Fruit fly (Drosophila melanogaster) whole organism, embryonic: ENCODE results near the gene lva.

Experiments used
- BEAF-32 ChIP-seq: fragments of 200-800 bp; sonication (Bioruptor generic); optimal IDR thresholded peaks from 3 replicates; lab custom pipeline; 2017; ENCODE audit warnings: missing biosample characterization, missing genetic modification characterization, mild to moderate bottlenecking, moderate library complexity, missing genetic modification reagents
- C15 ChIP-seq: fragments of 200-800 bp; sonication (Bioruptor generic); IDR thresholded peaks from 3 replicates; pipeline ENCODE4 v1.3.6; 2022; ENCODE audit warnings: missing biosample characterization, missing genetic modification characterization
- CG10366 ChIP-seq: fragments of 200-800 bp; sonication (Bioruptor generic); IDR thresholded peaks from 2 replicates; pipeline ENCODE4 v1.3.6; 2022; ENCODE audit warnings: missing biosample characterization, missing genetic modification characterization
- CG10431 ChIP-seq: fragments of 200-800 bp; sonication (Bioruptor generic); optimal IDR thresholded peaks from 3 replicates; lab custom pipeline; 2018; ENCODE audit warnings: missing biosample characterization, mild to moderate bottlenecking, missing genetic modification characterization
- CG10654 ChIP-seq: fragments of 200-800 bp; sonication (Bioruptor generic); optimal IDR thresholded peaks from 2 replicates; lab custom pipeline; 2016; ENCODE audit warnings: missing biosample characterization, missing genetic modification characterization
- CG11456 ChIP-seq: fragments of 200-800 bp; sonication (Bioruptor generic); IDR thresholded peaks from 3 replicates; pipeline ENCODE4 v1.3.6; 2022; ENCODE audit warnings: missing biosample characterization, missing genetic modification characterization
- CG11696 ChIP-seq: fragments of 200-800 bp; sonication (Bioruptor generic); IDR thresholded peaks from 2 replicates; pipeline ENCODE4 v1.3.6; 2022; ENCODE audit warnings: missing biosample characterization, missing genetic modification characterization
- CG11723 ChIP-seq: fragments of 200-800 bp; sonication (Bioruptor generic); optimal IDR thresholded peaks from 2 replicates; lab custom pipeline; 2017; ENCODE audit warnings: missing biosample characterization, mild to moderate bottlenecking, missing genetic modification characterization
- CG12659 ChIP-seq: fragments of 200-800 bp; sonication (Bioruptor generic); optimal IDR thresholded peaks from 3 replicates; lab custom pipeline; 2017; ENCODE audit warnings: mild to moderate bottlenecking, missing biosample characterization, missing genetic modification reagents, missing genetic modification characterization
- CG13424 ChIP-seq: fragments of 200-800 bp; sonication (Bioruptor generic); optimal IDR thresholded peaks from 2 replicates; lab custom pipeline; 2019; ENCODE audit warnings: missing biosample characterization, mild to moderate bottlenecking, missing genetic modification characterization, moderate library complexity
- CG13775 ChIP-seq: fragments of 200-800 bp; sonication (Bioruptor generic); optimal IDR thresholded peaks from 3 replicates; lab custom pipeline; 2017; ENCODE audit warnings: missing biosample characterization, mild to moderate bottlenecking, missing genetic modification characterization
- CG13894 ChIP-seq: fragments of 200-800 bp; sonication (Bioruptor generic); optimal IDR thresholded peaks from 3 replicates; lab custom pipeline; 2018; ENCODE audit warnings: missing biosample characterization, mild to moderate bottlenecking, missing genetic modification characterization, moderate library complexity
- CG14441 ChIP-seq: fragments of 200-800 bp; sonication (Bioruptor generic); IDR thresholded peaks from 2 replicates; pipeline ENCODE4 v1.3.6; 2022; ENCODE audit warnings: missing biosample characterization, missing genetic modification characterization
- CG14667 ChIP-seq: fragments of 200-800 bp; sonication (Bioruptor generic); IDR thresholded peaks from 2 replicates; pipeline ENCODE4 v1.3.6; 2022; ENCODE audit warnings: missing biosample characterization, missing genetic modification characterization
- CG14860 ChIP-seq: fragments of 200-800 bp; sonication (Bioruptor generic); IDR thresholded peaks from 3 replicates; pipeline ENCODE4 v1.3.6; 2022; ENCODE audit warnings: missing biosample characterization, missing genetic modification characterization; ENCODE audit not compliant: partially characterized antibody
- CG1792 ChIP-seq: fragments of 200-800 bp; sonication (Bioruptor generic); optimal IDR thresholded peaks from 2 replicates; lab custom pipeline; 2016; ENCODE audit warnings: missing biosample characterization, missing genetic modification characterization
- CG1832 ChIP-seq: fragments of 200-800 bp; sonication (Bioruptor generic); optimal IDR thresholded peaks from 2 replicates; lab custom pipeline; 2017; ENCODE audit warnings: missing biosample characterization, mild to moderate bottlenecking, missing genetic modification characterization, inconsistent platforms
- CG18764 ChIP-seq: fragments of 200-800 bp; sonication (Bioruptor generic); optimal IDR thresholded peaks from 3 replicates; lab custom pipeline; 2016; ENCODE audit warnings: missing biosample characterization, missing genetic modification characterization
- CG30020 ChIP-seq: fragments of 200-800 bp; optimal IDR thresholded peaks from 2 replicates; lab custom pipeline; 2019; ENCODE audit warnings: missing biosample characterization, mild to moderate bottlenecking, missing genetic modification characterization, moderate library complexity
- CG5180 ChIP-seq: fragments of 200-800 bp; sonication (Bioruptor generic); optimal IDR thresholded peaks from 3 replicates; lab custom pipeline; 2017; ENCODE audit warnings: missing biosample characterization, missing genetic modification characterization, mild to moderate bottlenecking, moderate library complexity, missing genetic modification reagents
- Dll ChIP-seq: fragments of 200-800 bp; sonication (Bioruptor generic); IDR thresholded peaks from 4 replicates; pipeline ENCODE4 v1.3.6; 2022; ENCODE audit warnings: missing biosample characterization, missing genetic modification characterization; ENCODE audit not compliant: partially characterized antibody
- Drgx ChIP-seq: fragments of 200-800 bp; sonication (Bioruptor generic); IDR thresholded peaks from 2 replicates; pipeline ENCODE4 v1.3.6; 2022; ENCODE audit warnings: missing biosample characterization, missing genetic modification characterization
- E2f1 ChIP-seq: fragments of 200-800 bp; sonication (Bioruptor generic); IDR thresholded peaks from 2 replicates; pipeline ENCODE4 v1.3.6; 2022; ENCODE audit warnings: missing biosample characterization, missing genetic modification characterization
- Gsc ChIP-seq: fragments of 200-800 bp; sonication (Bioruptor generic); IDR thresholded peaks from 2 replicates; pipeline ENCODE4 v1.3.6; 2022; ENCODE audit warnings: missing biosample characterization, missing genetic modification characterization
- Hey ChIP-seq: fragments of 200-800 bp; sonication (Bioruptor generic); optimal IDR thresholded peaks from 3 replicates; lab custom pipeline; 2018; ENCODE audit warnings: missing biosample characterization, mild to moderate bottlenecking, missing genetic modification characterization
- Jarid2 ChIP-seq: fragments of 200-800 bp; sonication (Bioruptor generic); optimal IDR thresholded peaks from 3 replicates; lab custom pipeline; 2017; ENCODE audit warnings: mild to moderate bottlenecking, missing biosample characterization, missing genetic modification reagents, missing genetic modification characterization
- MESR4 ChIP-seq: fragments of 200-800 bp; sonication (Bioruptor generic); optimal IDR thresholded peaks from 2 replicates; lab custom pipeline; 2018; ENCODE audit warnings: missing biosample characterization, mild to moderate bottlenecking, missing genetic modification characterization, moderate library complexity
- Neu2 ChIP-seq: fragments of 200-800 bp; sonication (Bioruptor generic); optimal IDR thresholded peaks from 3 replicates; lab custom pipeline; 2016; ENCODE audit warnings: missing biosample characterization, missing genetic modification characterization, borderline replicate concordance
- Nf-YC ChIP-seq: fragments of 200-800 bp; optimal IDR thresholded peaks from 3 replicates; lab custom pipeline; 2019; ENCODE audit warnings: missing biosample characterization, mild to moderate bottlenecking, missing genetic modification characterization, moderate library complexity
- Oaz ChIP-seq: fragments of 200-800 bp; sonication (Bioruptor generic); IDR thresholded peaks from 2 replicates; pipeline ENCODE4 v1.3.6; 2022; ENCODE audit warnings: missing biosample characterization, missing genetic modification characterization
- Oli ChIP-seq: fragments of 200-800 bp; sonication (Bioruptor generic); optimal IDR thresholded peaks from 2 replicates; lab custom pipeline; 2018; ENCODE audit warnings: missing biosample characterization, mild to moderate bottlenecking, missing genetic modification characterization, moderate library complexity
- PHDP ChIP-seq: fragments of 200-800 bp; sonication (Bioruptor generic); optimal IDR thresholded peaks from 3 replicates; lab custom pipeline; 2018; ENCODE audit warnings: missing biosample characterization, mild to moderate bottlenecking, missing genetic modification characterization, moderate library complexity
- Spps ChIP-seq: fragments of 200-800 bp; sonication (Bioruptor generic); optimal IDR thresholded peaks from 2 replicates; lab custom pipeline; 2018; ENCODE audit warnings: missing biosample characterization, mild to moderate bottlenecking, missing genetic modification characterization
- Stat92E ChIP-seq, 3 experiments: fragments of >200 bp in 2 of 3; fragments of 200-800 bp in 1 of 3; sonication (Bioruptor generic) in 1 of 3; optimal IDR thresholded peaks; 2 replicates each; lab custom pipeline; 2017 to 2019; ENCODE audit warnings: missing biosample characterization in 3 of 3, missing genetic modification characterization in 3 of 3, mild to moderate bottlenecking in 1 of 3, moderate library complexity in 1 of 3
- ac ChIP-seq: fragments of 200-800 bp; sonication (Bioruptor generic); optimal IDR thresholded peaks from 3 replicates; lab custom pipeline; 2017; ENCODE audit warnings: missing biosample characterization, mild to moderate bottlenecking, missing genetic modification characterization
- ase ChIP-seq: fragments of 200-800 bp; sonication (Bioruptor generic); IDR thresholded peaks from 3 replicates; pipeline ENCODE4 v1.3.6; 2022; ENCODE audit warnings: missing biosample characterization, missing genetic modification characterization
- cad ChIP-seq: fragments of >200 bp; optimal IDR thresholded peaks from 2 replicates; lab custom pipeline; 2017; ENCODE audit warnings: missing biosample characterization, missing genetic modification characterization
- cato ChIP-seq: fragments of 200-800 bp; sonication (Bioruptor generic); optimal IDR thresholded peaks from 2 replicates; lab custom pipeline; 2016; ENCODE audit warnings: missing biosample characterization, missing genetic modification characterization, borderline replicate concordance
- grau ChIP-seq: fragments of 200-800 bp; optimal IDR thresholded peaks from 3 replicates; lab custom pipeline; 2019; ENCODE audit warnings: missing biosample characterization, mild to moderate bottlenecking, missing genetic modification characterization, moderate library complexity
- grn ChIP-seq: fragments of 200-800 bp; sonication (Bioruptor generic); optimal IDR thresholded peaks from 3 replicates; lab custom pipeline; 2017; ENCODE audit warnings: missing biosample characterization, missing genetic modification characterization
- her ChIP-seq: fragments of 200-800 bp; sonication (Bioruptor generic); optimal IDR thresholded peaks from 2 replicates; lab custom pipeline; 2016; ENCODE audit warnings: missing biosample characterization, missing genetic modification characterization
- hth ChIP-seq: fragments of >200 bp; optimal IDR thresholded peaks from 2 replicates; lab custom pipeline; 2017; ENCODE audit warnings: inconsistent platforms
- jumu ChIP-seq: fragments of 200-800 bp; sonication (Bioruptor generic); optimal IDR thresholded peaks from 3 replicates; lab custom pipeline; 2016; ENCODE audit warnings: missing biosample characterization, missing genetic modification characterization
- nmo ChIP-seq: fragments of 200-800 bp; sonication (Bioruptor generic); optimal IDR thresholded peaks from 2 replicates; lab custom pipeline; 2018; ENCODE audit warnings: missing biosample characterization, mild to moderate bottlenecking, missing genetic modification characterization, moderate library complexity
- onecut ChIP-seq: fragments of 200-800 bp; sonication (Bioruptor generic); IDR thresholded peaks from 2 replicates; pipeline ENCODE4 v1.3.6; 2022; ENCODE audit warnings: missing biosample characterization, missing genetic modification characterization
- pho ChIP-seq: fragments of 200-800 bp; sonication (Bioruptor generic); optimal IDR thresholded peaks from 2 replicates; lab custom pipeline; 2016; ENCODE audit warnings: missing biosample characterization, missing genetic modification characterization
- prd ChIP-seq, 3 experiments: fragments of >200 bp in 2 of 3; fragments of 200-800 bp in 1 of 3; sonication (Bioruptor generic) in 1 of 3; optimal IDR thresholded peaks in 2 of 3; IDR thresholded peaks in 1 of 3; 2 replicates in 2 of 3; 3 replicates in 1 of 3; pipeline versions ENCODE4 v1.3.6 to Lab custom; 2017 to 2022; ENCODE audit warnings: missing biosample characterization in 1 of 3, missing genetic modification characterization in 1 of 3
- row ChIP-seq: fragments of 200-800 bp; sonication (Bioruptor generic); IDR thresholded peaks from 3 replicates; pipeline ENCODE4 v1.3.6; 2022; ENCODE audit warnings: missing biosample characterization, missing genetic modification characterization
- sima ChIP-seq: fragments of 200-800 bp; sonication (Bioruptor generic); optimal IDR thresholded peaks from 2 replicates; lab custom pipeline; 2016; ENCODE audit warnings: missing biosample characterization, missing genetic modification characterization
- tio ChIP-seq: fragments of 200-800 bp; sonication (Bioruptor generic); optimal IDR thresholded peaks from 2 replicates; lab custom pipeline; 2017; ENCODE audit warnings: missing biosample characterization, missing genetic modification characterization, inconsistent platforms
- zen ChIP-seq: fragments of 200-800 bp; sonication (Bioruptor generic); optimal IDR thresholded peaks from 3 replicates; lab custom pipeline; 2018; ENCODE audit warnings: missing biosample characterization, mild to moderate bottlenecking, missing genetic modification characterization, moderate library complexity

Gene lva

DNA sequence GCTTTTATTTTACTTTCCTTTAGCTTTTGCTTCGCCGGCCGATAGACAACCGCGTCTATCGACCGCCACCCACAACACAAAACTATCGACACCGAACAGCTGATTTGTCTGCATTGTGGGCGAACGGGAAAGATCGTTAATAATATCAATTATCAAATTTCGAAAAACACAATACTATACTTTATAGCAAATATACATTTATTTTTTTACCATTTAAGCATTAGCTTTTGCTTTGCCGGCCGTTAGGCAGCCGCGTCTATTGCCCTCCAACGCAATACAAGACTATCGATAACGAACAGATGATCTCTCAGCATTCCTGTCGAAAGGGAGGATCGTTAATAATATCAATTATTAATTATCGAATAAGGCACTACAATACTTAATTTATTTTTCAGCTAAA lies 29.0 kb downstream of the lva start, which contains the start of the genes CG2938 and Glos (continued):
- TF ChIP-seq CG14860: peak; percentile 68; the same call in 2 of the 3 replicates
- TF ChIP-seq CG12659 (GFP tag; lab: Kevin White, UChicago): no peak
- TF ChIP-seq tio (GFP tag; lab: Kevin White, UChicago): no peak
- TF ChIP-seq nmo (GFP tag; lab: Kevin White, UChicago): peak; percentile 21
- TF ChIP-seq BEAF-32 (GFP tag; lab: Kevin White, UChicago): peak; percentile 76
- no peak for TF ChIP-seq CG1792
- no peak for TF ChIP-seq CG1832 (GFP tag; lab: Kevin White, UChicago)
- no peak for TF ChIP-seq CG11723 (GFP tag; lab: Kevin White, UChicago)
- no peak for TF ChIP-seq zen (tag; lab: Kevin White, UChicago)
- TF ChIP-seq CG30020 (tag; lab: Kevin White, UChicago): peak; percentile 19
- no peak for TF ChIP-seq CG14441 (GFP tag; lab: Robert Waterston, UW)
- no peak for TF ChIP-seq grn
- TF ChIP-seq sima (GFP tag; lab: Kevin White, UChicago): no peak
- no peak for TF ChIP-seq cad (GFP tag; lab: Kevin White, UChicago)
- no peak for TF ChIP-seq her (GFP tag; lab: Kevin White, UChicago)
- TF ChIP-seq CG10431 (GFP tag; lab: Kevin White, UChicago): no peak
- no peak for TF ChIP-seq Oli (tag; lab: Kevin White, UChicago)
- no peak for TF ChIP-seq cato
- TF ChIP-seq CG13894: no peak
- TF ChIP-seq Spps (tag; lab: Kevin White, UChicago): no peak
- TF ChIP-seq CG14667 (GFP tag; lab: Robert Waterston, UW): no peak
- no peak for TF ChIP-seq CG11456
- TF ChIP-seq jumu (GFP tag; lab: Kevin White, UChicago): no peak
- no peak for TF ChIP-seq CG5180
- TF ChIP-seq Stat92E (GFP tag; optimal IDR thresholded peaks at IDR 0.05; lab: Kevin White, UChicago): no peak
- no peak for TF ChIP-seq E2f1 (GFP tag; lab: Robert Waterston, UW)
- TF ChIP-seq CG11696 (GFP tag; lab: Robert Waterston, UW): no peak
- no peak for TF ChIP-seq grau (tag; lab: Kevin White, UChicago)
- TF ChIP-seq Nf-YC (tag; lab: Kevin White, UChicago): no peak
- TF ChIP-seq ac: no peak
- TF ChIP-seq PHDP (tag; lab: Kevin White, UChicago): no peak
- TF ChIP-seq hth (lab: Kevin White, UChicago): no peak
- TF ChIP-seq Gsc: no peak
- no peak for TF ChIP-seq Drgx
- no peak for TF ChIP-seq onecut (GFP tag; lab: Robert Waterston, UW)
- no peak for TF ChIP-seq CG13775
- 0 out of 3 replicates have a peak, but pooled peaks have one; percentile 32 for TF ChIP-seq row
- no peak for TF ChIP-seq prd (optimal IDR thresholded peaks at IDR 0.05; lab: Kevin White, UChicago)
- no peak for TF ChIP-seq prd (GFP tag; IDR thresholded peaks at IDR 0.05; lab: Robert Waterston, UW)
- no peak for TF ChIP-seq CG10366 (GFP tag; lab: Robert Waterston, UW)
- TF ChIP-seq ase (GFP tag; lab: Robert Waterston, UW): no peak
- TF ChIP-seq Oaz (GFP tag; lab: Robert Waterston, UW): no peak
- TF ChIP-seq CG10654 (GFP tag; lab: Kevin White, UChicago): no peak
- no peak for TF ChIP-seq pho
- TF ChIP-seq MESR4: no peak
- TF ChIP-seq CG13424 (tag; lab: Kevin White, UChicago): no peak
- no peak for TF ChIP-seq Jarid2 (GFP tag; lab: Kevin White, UChicago)
- TF ChIP-seq Hey: no peak
- TF ChIP-seq Neu2 (GFP tag; lab: Kevin White, UChicago): no peak
- no peak for TF ChIP-seq C15 (GFP tag; lab: Robert Waterston, UW)
- TF ChIP-seq Dll: peak; percentile 86
- TF ChIP-seq CG18764 (GFP tag; lab: Kevin White, UChicago): no peak
